Worm (Caenorhabditis elegans): ENCODE measurements around the gene C15C8.5.

C15C8.5 gene

DNA sequence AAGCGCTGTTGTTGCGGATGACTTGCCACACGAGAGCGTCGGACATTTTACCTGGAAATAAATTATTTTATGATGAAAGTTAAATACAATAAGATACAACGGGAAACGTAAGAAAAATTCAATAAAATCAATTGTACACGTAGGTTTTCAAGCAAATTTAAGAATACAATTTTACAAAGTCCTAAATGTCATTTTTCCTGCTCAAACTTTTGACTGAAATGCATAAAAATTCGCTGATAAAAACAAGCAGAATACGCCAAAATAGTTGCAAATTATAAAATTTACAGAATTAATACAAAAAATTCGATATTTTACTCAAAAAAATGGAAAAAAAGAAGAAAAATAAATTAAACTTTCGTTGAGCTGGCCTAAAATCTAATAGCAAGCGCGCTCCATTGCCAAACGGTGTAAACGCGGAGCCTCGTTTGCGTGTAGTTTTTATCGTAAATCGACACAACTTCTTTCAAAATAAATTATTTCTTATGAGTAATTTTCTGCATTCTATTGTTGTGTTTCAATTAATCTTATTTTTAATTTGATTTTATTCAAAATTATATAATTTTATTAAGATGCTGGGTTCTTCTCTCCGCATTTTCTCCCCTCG lies 19.6 kb upstream of the C15C8.5 start, which contains the start of the genes rpl-28 and mrpl-49:
Gene rpl-28, minus strand, starts transcription at position 51 of the 604 bp plus-strand sequence.
Gene mrpl-49, plus strand, starts transcription at position 570 of the 604 bp plus-strand sequence.
- peak; percentile 82 for TF ChIP-seq mab-5 (tag; optimal IDR thresholded peaks at IDR 0.05)
- TF ChIP-seq mdl-1 (tag; optimal IDR thresholded peaks at IDR 0.05): peak in 1 of 2 experiments; percentile 27
- no peak for TF ChIP-seq unc-39 (tag; optimal IDR thresholded peaks at IDR 0.05)
- TF ChIP-seq blmp-1 (tag; optimal IDR thresholded peaks at IDR 0.05; ENCODE audit: insufficient read depth): peak; percentile 74
- TF ChIP-seq Y55F3AM.14 (GFP tag; optimal IDR thresholded peaks at IDR 0.05): no peak
- TF ChIP-seq zag-1 (tag; optimal IDR thresholded peaks at IDR 0.05): peak; percentile 36
- TF ChIP-seq F13H6.1 (tag; optimal IDR thresholded peaks at IDR 0.05): peak; percentile 72
- peak; percentile 82 for TF ChIP-seq R02D3.7 (tag; optimal IDR thresholded peaks at IDR 0.05)
- peak; percentile 83 for TF ChIP-seq snpc-4 (tag; optimal IDR thresholded peaks at IDR 0.05)
- TF ChIP-seq ceh-82 (tag; optimal IDR thresholded peaks at IDR 0.05): peak; percentile 2
- no peak for TF ChIP-seq mbf-1 (tag; optimal IDR thresholded peaks at IDR 0.05)
- peak; percentile 78 for TF ChIP-seq sem-4 (tag; optimal IDR thresholded peaks at IDR 0.05)
- TF ChIP-seq elt-3 (tag; optimal IDR thresholded peaks at IDR 0.05): no peak
- TF ChIP-seq ceh-16 (tag; optimal IDR thresholded peaks at IDR 0.05): peak; percentile 40
- no peak for TF ChIP-seq nhr-6 (tag; optimal IDR thresholded peaks at IDR 0.05)
- no peak for TF ChIP-seq nhr-23 (tag; optimal IDR thresholded peaks at IDR 0.05)
- peak; percentile 49 for TF ChIP-seq skn-1 (tag; optimal IDR thresholded peaks at IDR 0.05)
- peak; percentile 86 for TF ChIP-seq fos-1 (tag; optimal IDR thresholded peaks at IDR 0.05)
- TF ChIP-seq gmeb-1 (tag; optimal IDR thresholded peaks at IDR 0.05): peak; percentile 85
- peak; percentile 89 for TF ChIP-seq lin-13 (GFP tag; optimal IDR thresholded peaks at IDR 0.05)
- TF ChIP-seq egl-27 (tag; optimal IDR thresholded peaks at IDR 0.05): peak; percentile 47
- peak; percentile 50 for TF ChIP-seq ama-1 (optimal IDR thresholded peaks at IDR 0.05)
- TF ChIP-seq unc-55 (GFP tag; optimal IDR thresholded peaks at IDR 0.05): peak; percentile 98
- TF ChIP-seq nhr-77 (tag; optimal IDR thresholded peaks at IDR 0.05): no peak
- peak; percentile 89 for TF ChIP-seq nhr-129 (tag; optimal IDR thresholded peaks at IDR 0.05)
- peak; percentile 85 for TF ChIP-seq lin-11 (tag; optimal IDR thresholded peaks at IDR 0.05)
- no peak for TF ChIP-seq peb-1 (tag; optimal IDR thresholded peaks at IDR 0.05)
- TF ChIP-seq nhr-10 (tag; optimal IDR thresholded peaks at IDR 0.05): no peak
- no peak for TF ChIP-seq dmd-4 (tag; optimal IDR thresholded peaks at IDR 0.05)
- TF ChIP-seq C34F6.9 (tag; optimal IDR thresholded peaks at IDR 0.05): peak; percentile 96
- TF ChIP-seq crh-2 (tag; optimal IDR thresholded peaks at IDR 0.05): peak; percentile 91
- no peak for TF ChIP-seq nhr-25 (tag; optimal IDR thresholded peaks at IDR 0.05)
- TF ChIP-seq unc-62 (GFP tag; optimal IDR thresholded peaks at IDR 0.05): no peak
- no peak for TF ChIP-seq elt-1 (tag; optimal IDR thresholded peaks at IDR 0.05)
- no peak for TF ChIP-seq aly-2 (tag; optimal IDR thresholded peaks at IDR 0.05)
- TF ChIP-seq nhr-21 (tag; optimal IDR thresholded peaks at IDR 0.05): peak; percentile 75
- peak; percentile 85 for TF ChIP-seq sma-9 (GFP tag; optimal IDR thresholded peaks at IDR 0.05)
- TF ChIP-seq sma-9 (tag; optimal IDR thresholded peaks at IDR 0.05): no peak
- peak; percentile 80 for TF ChIP-seq sma-3 (GFP tag; optimal IDR thresholded peaks at IDR 0.05)
- peak; percentile 64 to 93 for TF ChIP-seq lsy-2 (tag; optimal IDR thresholded peaks at IDR 0.05)
- peak; percentile 70 for TF ChIP-seq ztf-4 (tag; optimal IDR thresholded peaks at IDR 0.05)

DNA sequence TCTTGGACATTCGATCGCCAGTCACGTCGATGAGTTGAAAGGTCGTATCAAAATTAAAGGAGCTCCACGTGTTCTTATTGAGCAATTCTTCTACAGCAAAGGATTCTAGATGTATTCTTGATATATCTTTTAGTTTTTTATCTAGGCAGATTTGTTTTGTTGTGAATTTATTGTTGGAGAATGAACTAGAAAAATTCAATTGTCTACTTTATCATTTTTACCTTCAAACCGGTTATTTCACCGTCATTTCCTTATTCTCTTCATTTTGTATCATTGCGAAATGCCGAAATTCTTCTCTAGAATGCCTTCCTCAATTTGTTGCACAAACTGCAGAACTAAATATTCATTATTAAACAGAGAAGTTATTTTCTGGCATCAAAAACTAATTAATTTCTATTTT lies 18.6 kb upstream of the C15C8.5 start, which contains the start of gene R11D1.10:
Gene R11D1.10, plus strand, starts transcription at position 301 of the 400 bp plus-strand sequence.
- TF ChIP-seq ceh-82 (tag; optimal IDR thresholded peaks at IDR 0.05): no peak
- no peak for TF ChIP-seq mab-5 (tag; optimal IDR thresholded peaks at IDR 0.05)
- no peak for TF ChIP-seq alr-1 (tag; optimal IDR thresholded peaks at IDR 0.05)
- no peak for TF ChIP-seq snpc-4 (tag; optimal IDR thresholded peaks at IDR 0.05)
- TF ChIP-seq peb-1 (tag; optimal IDR thresholded peaks at IDR 0.05): no peak
- no peak for TF ChIP-seq ztf-4 (tag; optimal IDR thresholded peaks at IDR 0.05)
- TF ChIP-seq nhr-6 (tag; optimal IDR thresholded peaks at IDR 0.05): no peak
- TF ChIP-seq F13H6.1 (tag; optimal IDR thresholded peaks at IDR 0.05): no peak
- TF ChIP-seq ztf-11 (tag; optimal IDR thresholded peaks at IDR 0.05): no peak
- no peak for TF ChIP-seq sem-4 (tag; optimal IDR thresholded peaks at IDR 0.05)
- TF ChIP-seq dmd-4 (tag; optimal IDR thresholded peaks at IDR 0.05): no peak
- no peak for TF ChIP-seq ZK546.5 (tag; optimal IDR thresholded peaks at IDR 0.05)
- TF ChIP-seq lin-39 (tag; optimal IDR thresholded peaks at IDR 0.05): no peak
- no peak for TF ChIP-seq ceh-16 (tag; optimal IDR thresholded peaks at IDR 0.05)
- no peak for TF ChIP-seq nhr-25 (tag; optimal IDR thresholded peaks at IDR 0.05)
- no peak for TF ChIP-seq elt-3 (tag; optimal IDR thresholded peaks at IDR 0.05)
- TF ChIP-seq ama-1 (optimal IDR thresholded peaks at IDR 0.05): no peak
- no peak for TF ChIP-seq skn-1 (tag; optimal IDR thresholded peaks at IDR 0.05)
- no peak for TF ChIP-seq blmp-1 (tag; optimal IDR thresholded peaks at IDR 0.05; ENCODE audit: insufficient read depth)
- TF ChIP-seq nhr-12 (tag; optimal IDR thresholded peaks at IDR 0.05): no peak

Data from whole organism, L2 larva.